1 worm cellular context compared by ENCODE assay signal in the genomic region with DNA sequence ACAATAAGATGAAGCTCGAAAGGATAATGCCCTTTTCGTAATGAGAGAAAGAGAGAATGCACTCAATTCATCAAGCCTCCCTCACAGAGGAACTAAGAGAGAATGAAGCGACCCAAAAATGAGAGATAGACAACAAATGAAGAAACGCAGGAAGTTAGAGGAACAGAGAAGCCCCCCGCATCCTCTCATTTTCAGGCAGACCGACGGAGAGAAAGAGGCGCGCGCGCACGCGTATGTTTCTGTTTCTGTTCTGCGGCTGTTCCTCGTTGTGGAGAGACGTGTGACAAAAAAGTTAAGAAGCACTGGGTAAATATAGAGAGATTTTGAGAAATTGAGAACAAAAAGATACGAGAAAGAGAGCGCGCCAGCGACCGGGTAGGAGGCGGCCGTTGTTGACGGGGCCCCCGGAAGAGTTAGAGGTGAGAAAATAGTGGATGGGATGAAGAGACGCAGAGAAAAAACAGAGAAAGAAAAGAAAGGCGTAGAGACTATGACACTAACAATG.
TF ChIP-seq lines count a peak whose summit lies in the region.

No protein-coding gene starts in this region.

TF ChIP-seq in whole organism, L1 larva, 84 proteins besides CTCF, POLR2A, EP300 and RAD21 (continued from another document):
- TF ChIP-seq aha-1 (tag; optimal IDR thresholded peaks at IDR 0.05; lab: Kevin White, UChicago): peak; percentile 32
- peak; percentile 48 to 59 for TF ChIP-seq lin-35 (GFP tag; optimal IDR thresholded peaks at IDR 0.05; lab: Kevin White, UChicago)
- TF ChIP-seq alr-1 (tag; optimal IDR thresholded peaks at IDR 0.05; lab: Kevin White, UChicago; ENCODE audit: borderline replicate concordance): no peak
- TF ChIP-seq pag-3 (tag; optimal IDR thresholded peaks at IDR 0.05; lab: Kevin White, UChicago; ENCODE audit: borderline replicate concordance, insufficient read depth): peak; percentile 3
- TF ChIP-seq efl-3 (GFP tag; optimal IDR thresholded peaks at IDR 0.05; lab: Kevin White, UChicago): no peak
- TF ChIP-seq snpc-4 (tag; optimal IDR thresholded peaks at IDR 0.05; lab: Kevin White, UChicago): peak; percentile 81
- TF ChIP-seq swsn-7 (tag; optimal IDR thresholded peaks at IDR 0.05; lab: Kevin White, UChicago): peak; percentile 87
- peak; percentile 75 to 78 for TF ChIP-seq lsy-2 (tag; optimal IDR thresholded peaks at IDR 0.05; lab: Kevin White, UChicago)
- peak; percentile 74 for TF ChIP-seq xbp-1 (tag; optimal IDR thresholded peaks at IDR 0.05; lab: Kevin White, UChicago)
- TF ChIP-seq nhr-77 (tag; optimal IDR thresholded peaks at IDR 0.05; lab: Kevin White, UChicago): peak; percentile 72
- TF ChIP-seq Y116A8C.19 (tag; optimal IDR thresholded peaks at IDR 0.05; lab: Kevin White, UChicago; ENCODE audit: borderline replicate concordance): no peak
- TF ChIP-seq efl-1 (optimal IDR thresholded peaks at IDR 0.05; lab: Kevin White, UChicago): peak; percentile 69 to 80
- peak; percentile 18 to 92 for TF ChIP-seq efl-1 (GFP tag; optimal IDR thresholded peaks at IDR 0.05 in 1 of 2; lab: Kevin White, UChicago)
- TF ChIP-seq nhr-47 (tag; optimal IDR thresholded peaks at IDR 0.05; lab: Kevin White, UChicago): peak; percentile 85
- peak; percentile 89 for TF ChIP-seq tbx-2 (tag; optimal IDR thresholded peaks at IDR 0.05; lab: Kevin White, UChicago)
- peak; percentile 53 for TF ChIP-seq irx-1 (tag; optimal IDR thresholded peaks at IDR 0.05; lab: Kevin White, UChicago)
- TF ChIP-seq grh-1 (GFP tag; IDR thresholded peaks at IDR 0.05; lab: Robert Waterston, UW): peak; percentile 53; the same call in 1 of the 2 replicates
- TF ChIP-seq fkh-8 (tag; optimal IDR thresholded peaks at IDR 0.05; lab: Kevin White, UChicago): peak; percentile 88
- no peak for TF ChIP-seq C34B4.2 (tag; optimal IDR thresholded peaks at IDR 0.05; lab: Kevin White, UChicago)
- no peak for TF ChIP-seq mab-9 (GFP tag; IDR thresholded peaks at IDR 0.05; lab: Robert Waterston, UW)
- TF ChIP-seq ceh-90 (tag; optimal IDR thresholded peaks at IDR 0.05; lab: Kevin White, UChicago): no peak
- peak; percentile 67 for TF ChIP-seq rnt-1 (tag; optimal IDR thresholded peaks at IDR 0.05; lab: Kevin White, UChicago)
- no peak for TF ChIP-seq nhr-12 (tag; optimal IDR thresholded peaks at IDR 0.05; lab: Kevin White, UChicago)
- TF ChIP-seq nhr-76 (tag; optimal IDR thresholded peaks at IDR 0.05; lab: Kevin White, UChicago): no peak
- no peak for TF ChIP-seq vab-15 (tag; optimal IDR thresholded peaks at IDR 0.05; lab: Kevin White, UChicago)
- TF ChIP-seq fkh-4 (tag; optimal IDR thresholded peaks at IDR 0.05; lab: Kevin White, UChicago; ENCODE audit: borderline replicate concordance): peak; percentile 54
